Worm (Caenorhabditis elegans) whole organism, early embryonic: Measurements from ENCODE around the gene Y75B12A.2.

Experiments used
- B0310.2 ChIP-seq: sonication (generic microtip); optimal IDR thresholded peaks from 2 replicates; lab custom pipeline; 2016; ENCODE audit warnings: mild to moderate bottlenecking, missing genetic modification characterization, missing compliant biosample characterization
- F13C5.2 ChIP-seq: sonication (generic microtip); optimal IDR thresholded peaks from 2 replicates; lab custom pipeline; 2017; ENCODE audit warnings: mild to moderate bottlenecking, missing genetic modification characterization, inconsistent platforms, missing compliant biosample characterization
- aly-1 ChIP-seq: sonication (generic microtip); optimal IDR thresholded peaks from 2 replicates; lab custom pipeline; 2016; ENCODE audit warnings: missing genetic modification characterization, missing compliant biosample characterization
- ama-1 ChIP-seq: fragments of 150-350 bp; optimal IDR thresholded peaks from 2 replicates; lab custom pipeline; 2014
- ceh-13 ChIP-seq: fragments of 200-800 bp; sonication (Bioruptor generic); optimal IDR thresholded peaks from 2 replicates; lab custom pipeline; 2018; ENCODE audit warnings: mild to moderate bottlenecking, missing genetic modification characterization, missing compliant biosample characterization
- ceh-36 ChIP-seq: sonication (generic microtip); optimal IDR thresholded peaks from 2 replicates; lab custom pipeline; 2016; ENCODE audit warnings: missing genetic modification characterization, inconsistent platforms, missing compliant biosample characterization
- flt-1 ChIP-seq: fragments of 200-800 bp; sonication (Bioruptor generic); IDR thresholded peaks from 2 replicates; pipeline ENCODE4 v1.3.6; 2022; ENCODE audit warnings: missing genetic modification characterization, missing compliant biosample characterization
- hmbx-1 ChIP-seq: sonication (generic microtip); optimal IDR thresholded peaks from 2 replicates; lab custom pipeline; 2016; ENCODE audit warnings: mild to moderate bottlenecking, missing genetic modification characterization, missing compliant biosample characterization
- hmg-4 ChIP-seq: fragments of 200-800 bp; sonication (Bioruptor generic); optimal IDR thresholded peaks from 2 replicates; lab custom pipeline; 2018; ENCODE audit warnings: mild to moderate bottlenecking, missing genetic modification characterization, missing compliant biosample characterization
- hnd-1 ChIP-seq: sonication (generic microtip); optimal IDR thresholded peaks from 2 replicates; lab custom pipeline; 2016; ENCODE audit warnings: missing genetic modification characterization, missing compliant biosample characterization
- pes-1 ChIP-seq: fragments of 200-800 bp; sonication (Bioruptor generic); IDR thresholded peaks from 2 replicates; pipeline ENCODE4 v1.3.6; 2022; ENCODE audit warnings: missing genetic modification reagents, missing genetic modification characterization, missing compliant biosample characterization
- scrt-1 ChIP-seq: fragments of 200-800 bp; sonication (Bioruptor generic); IDR thresholded peaks from 2 replicates; pipeline ENCODE4 v1.3.6; 2022; ENCODE audit warnings: missing genetic modification characterization, missing compliant biosample characterization
- sea-1 ChIP-seq: fragments of 200-800 bp; sonication (Bioruptor generic); conservative IDR thresholded peaks from 2 replicates; pipeline ENCODE4 v1.3.6; 2022; ENCODE audit warnings: missing genetic modification characterization, missing compliant biosample characterization
- tbx-11 ChIP-seq: fragments of 200-800 bp; sonication (Bioruptor generic); IDR thresholded peaks from 2 replicates; pipeline ENCODE4 v1.3.6; 2022; ENCODE audit warnings: missing genetic modification characterization, missing compliant biosample characterization

Y75B12A.2 gene

ce11 chrV:15158691-15159090, 49.3 kb downstream of the Y75B12A.2 start, which contains the start of gene str-45:
Gene str-45, plus strand, starts transcription at chrV:15158991.
- TF ChIP-seq sea-1 (GFP tag; lab: Robert Waterston, UW) (no peak), B0310.2 (tag; lab: Kevin White, UChicago) (no peak), ceh-36 (tag; lab: Kevin White, UChicago) (no peak), pes-1 (GFP tag; lab: Robert Waterston, UW) (no peak), scrt-1 (GFP tag; lab: Robert Waterston, UW) (no peak), tbx-11 (GFP tag; lab: Robert Waterston, UW) (no peak), hmg-4 (GFP tag; lab: Kevin White, UChicago) (no peak), flt-1 (GFP tag; lab: Robert Waterston, UW) (no peak), aly-1 (no peak), hmbx-1 (tag; lab: Kevin White, UChicago) (no peak), ceh-13 (GFP tag; lab: Kevin White, UChicago) (no peak), ama-1 (no peak), F13C5.2 (tag; lab: Kevin White, UChicago) (no peak), hnd-1 (tag; lab: Kevin White, UChicago) (no peak)
